Fruit fly (Drosophila melanogaster) whole organism, pupa: ENCODE measurements around the gene CG31650.

Experiments
- CG14655 ChIP-seq: fragments of 200-800 bp; sonication (Bioruptor generic); optimal IDR thresholded peaks from 3 replicates; lab custom pipeline; 2017; ENCODE audit warnings: mild to moderate bottlenecking, missing biosample characterization, missing genetic modification reagents, missing genetic modification characterization
- CG15710 ChIP-seq: fragments of 200-800 bp; sonication (Bioruptor generic); optimal IDR thresholded peaks from 2 replicates; lab custom pipeline; 2018; ENCODE audit warnings: missing biosample characterization, mild to moderate bottlenecking, missing genetic modification characterization, moderate library complexity
- CG32121 ChIP-seq: fragments of 200-800 bp; sonication (Bioruptor generic); IDR thresholded peaks from 2 replicates; pipeline ENCODE4 v1.3.6; 2022; ENCODE audit warnings: missing biosample characterization, missing genetic modification characterization
- CG34367 ChIP-seq: fragments of 200-800 bp; sonication (Bioruptor generic); optimal IDR thresholded peaks from 2 replicates; lab custom pipeline; 2018; ENCODE audit warnings: missing biosample characterization, mild to moderate bottlenecking, missing genetic modification characterization
- CG8159 ChIP-seq: fragments of 200-800 bp; sonication (Bioruptor generic); optimal IDR thresholded peaks from 3 replicates; lab custom pipeline; 2018; ENCODE audit warnings: missing biosample characterization, mild to moderate bottlenecking, missing genetic modification characterization, moderate library complexity
- CG8301 ChIP-seq: fragments of 200-800 bp; sonication (Bioruptor generic); optimal IDR thresholded peaks from 2 replicates; lab custom pipeline; 2018; ENCODE audit warnings: missing biosample characterization, mild to moderate bottlenecking, missing genetic modification characterization
- CG9948 ChIP-seq: fragments of 200-800 bp; sonication (Bioruptor generic); optimal IDR thresholded peaks from 2 replicates; lab custom pipeline; 2018; ENCODE audit warnings: missing biosample characterization, mild to moderate bottlenecking, missing genetic modification characterization, moderate library complexity
- D1 ChIP-seq: fragments of 200-800 bp; sonication (Bioruptor generic); optimal IDR thresholded peaks from 2 replicates; lab custom pipeline; 2018; ENCODE audit warnings: missing biosample characterization, mild to moderate bottlenecking, missing genetic modification characterization, moderate library complexity
- Snoo ChIP-seq: fragments of 200-800 bp; sonication (Bioruptor generic); optimal IDR thresholded peaks from 3 replicates; lab custom pipeline; 2017; ENCODE audit warnings: missing biosample characterization, mild to moderate bottlenecking, missing genetic modification characterization, inconsistent platforms
- gl ChIP-seq: fragments of 200-800 bp; sonication (Bioruptor generic); optimal IDR thresholded peaks from 2 replicates; lab custom pipeline; 2018; ENCODE audit warnings: missing biosample characterization, mild to moderate bottlenecking, missing genetic modification characterization

Gene CG31650

dm6 chr2L:4995010-4995836 is 49.3 kb downstream of the CG31650 start:
- no peak for TF ChIP-seq gl (tag; lab: Kevin White, UChicago)
- TF ChIP-seq CG8301 (tag; lab: Kevin White, UChicago), result no peak
- no peak for TF ChIP-seq CG8159 (tag; lab: Kevin White, UChicago)
- no peak for TF ChIP-seq CG9948 (tag; lab: Kevin White, UChicago)
- TF ChIP-seq Snoo (tag; lab: Kevin White, UChicago), result no peak
- TF ChIP-seq CG14655, result no peak
- TF ChIP-seq CG34367 (tag; lab: Kevin White, UChicago), result no peak
- no peak for TF ChIP-seq D1 (tag; lab: Kevin White, UChicago)
- no peak for TF ChIP-seq CG15710
- TF ChIP-seq CG32121 (GFP tag; lab: Robert Waterston, UW), result no peak
